Worm (Caenorhabditis elegans) whole organism, young adult: ENCODE results near the gene F38A5.8.
A peak's percentile ranks its signal among the peaks of the same experiment; 100 is the strongest.

Experiments used
- B0261.1 ChIP-seq: sonication (generic microtip); optimal IDR thresholded peaks from 2 replicates; lab custom pipeline; 2016; ENCODE audit warnings: mild to moderate bottlenecking, missing genetic modification characterization, moderate library complexity, missing compliant biosample characterization
- B0336.3 ChIP-seq: fragments of 200-800 bp; sonication (Bioruptor generic); IDR thresholded peaks from 2 replicates; pipeline ENCODE4 v1.3.6; 2022; ENCODE audit warnings: missing genetic modification characterization, missing compliant biosample characterization
- C06A6.2 ChIP-seq: fragments of 200-800 bp; sonication (Bioruptor generic); conservative IDR thresholded peaks from 2 replicates; pipeline ENCODE4 v1.3.6; 2022; ENCODE audit warnings: missing genetic modification characterization, missing compliant biosample characterization
- F37B4.10 ChIP-seq: fragments of 200-800 bp; sonication (Bioruptor generic); IDR thresholded peaks from 2 replicates; pipeline ENCODE4 v1.3.6; 2022; ENCODE audit warnings: missing genetic modification characterization, missing compliant biosample characterization
- F39B2.1 ChIP-seq: fragments of 200-800 bp; sonication (Bioruptor generic); IDR thresholded peaks from 2 replicates; pipeline ENCODE4 v1.3.6; 2022; ENCODE audit warnings: missing genetic modification reagents, missing genetic modification characterization, missing compliant biosample characterization
- F52B5.7 ChIP-seq: sonication (generic microtip); optimal IDR thresholded peaks from 2 replicates; lab custom pipeline; 2016; ENCODE audit warnings: mild to moderate bottlenecking, missing genetic modification characterization, missing compliant biosample characterization
- F55B11.4 ChIP-seq: sonication (generic microtip); optimal IDR thresholded peaks from 2 replicates; lab custom pipeline; 2016; ENCODE audit warnings: missing compliant biosample characterization, missing genetic modification characterization, borderline replicate concordance; ENCODE audit not compliant: insufficient read depth
- T07F8.4 ChIP-seq: sonication (generic microtip); optimal IDR thresholded peaks from 2 replicates; lab custom pipeline; 2016; ENCODE audit warnings: mild to moderate bottlenecking, missing genetic modification characterization, moderate library complexity, missing compliant biosample characterization
- T26A5.8 ChIP-seq: sonication (generic microtip); optimal IDR thresholded peaks from 2 replicates; lab custom pipeline; 2016; ENCODE audit warnings: missing genetic modification characterization, missing compliant biosample characterization
- Y79H2A.3 ChIP-seq: fragments of 200-800 bp; sonication (Bioruptor generic); conservative IDR thresholded peaks from 2 replicates; pipeline ENCODE4 v1.3.6; 2022; ENCODE audit warnings: missing genetic modification reagents, missing genetic modification characterization, missing compliant biosample characterization
- ZK185.1 ChIP-seq: sonication (generic microtip); optimal IDR thresholded peaks from 2 replicates; lab custom pipeline; 2016; ENCODE audit warnings: mild to moderate bottlenecking, missing genetic modification characterization, missing compliant biosample characterization; ENCODE audit not compliant: poor library complexity, severe bottlenecking
- akir-1 ChIP-seq: fragments of 200-800 bp; sonication (Bioruptor generic); optimal IDR thresholded peaks from 2 replicates; lab custom pipeline; 2018; ENCODE audit warnings: mild to moderate bottlenecking, missing genetic modification characterization, moderate library complexity, missing compliant biosample characterization
- aptf-2 ChIP-seq: fragments of 200-800 bp; sonication (Bioruptor generic); conservative IDR thresholded peaks from 2 replicates; pipeline ENCODE4 v1.3.6; 2022; ENCODE audit warnings: missing genetic modification reagents, missing genetic modification characterization, missing compliant biosample characterization
- atf-7 ChIP-seq: sonication (generic microtip); optimal IDR thresholded peaks from 2 replicates; lab custom pipeline; 2017; ENCODE audit warnings: mild to moderate bottlenecking, missing genetic modification characterization, missing compliant biosample characterization
- athp-1 ChIP-seq: sonication (generic microtip); optimal IDR thresholded peaks from 2 replicates; lab custom pipeline; 2017; ENCODE audit warnings: mild to moderate bottlenecking, missing genetic modification characterization, missing compliant biosample characterization
- ceh-100 ChIP-seq: fragments of 200-800 bp; sonication (Bioruptor generic); IDR thresholded peaks from 2 replicates; pipeline ENCODE4 v1.3.6; 2022; ENCODE audit warnings: missing genetic modification reagents, missing genetic modification characterization, missing compliant biosample characterization
- ceh-27 ChIP-seq: fragments of 200-800 bp; sonication (Bioruptor generic); optimal IDR thresholded peaks from 2 replicates; lab custom pipeline; 2018; ENCODE audit warnings: mild to moderate bottlenecking, missing genetic modification characterization, moderate library complexity, missing compliant biosample characterization
- ceh-40 ChIP-seq: fragments of 200-800 bp; sonication (Bioruptor generic); IDR thresholded peaks from 2 replicates; pipeline ENCODE4 v1.3.6; 2022; ENCODE audit warnings: missing genetic modification characterization, missing compliant biosample characterization
- ceh-91 ChIP-seq: fragments of 200-800 bp; sonication (Bioruptor generic); IDR thresholded peaks from 2 replicates; pipeline ENCODE4 v1.3.6; 2022; ENCODE audit warnings: missing genetic modification reagents, missing genetic modification characterization, missing compliant biosample characterization
- chd-7 ChIP-seq: sonication (generic microtip); optimal IDR thresholded peaks from 2 replicates; lab custom pipeline; 2016; ENCODE audit warnings: mild to moderate bottlenecking, missing genetic modification characterization, moderate library complexity, missing compliant biosample characterization
- dox-1 ChIP-seq: fragments of 200-800 bp; sonication (Bioruptor generic); IDR thresholded peaks from 2 replicates; pipeline ENCODE4 v1.3.6; 2022; ENCODE audit warnings: missing genetic modification reagents, missing genetic modification characterization, missing compliant biosample characterization
- egl-44 ChIP-seq: fragments of 200-800 bp; sonication (Bioruptor generic); IDR thresholded peaks from 2 replicates; pipeline ENCODE4 v1.3.6; 2022; ENCODE audit warnings: missing genetic modification reagents, missing genetic modification characterization, missing compliant biosample characterization
- egrh-3 ChIP-seq: fragments of 200-800 bp; sonication (Bioruptor generic); IDR thresholded peaks from 2 replicates; pipeline ENCODE4 v1.3.6; 2022; ENCODE audit warnings: missing genetic modification reagents, missing genetic modification characterization, missing compliant biosample characterization
- ets-4 ChIP-seq: fragments of 200-800 bp; sonication (Bioruptor generic); optimal IDR thresholded peaks from 2 replicates; lab custom pipeline; 2018; ENCODE audit warnings: mild to moderate bottlenecking, missing genetic modification characterization, missing compliant biosample characterization
- gei-17 ChIP-seq: fragments of 200-800 bp; sonication (Bioruptor generic); optimal IDR thresholded peaks from 2 replicates; lab custom pipeline; 2018; ENCODE audit warnings: mild to moderate bottlenecking, missing genetic modification characterization, missing compliant biosample characterization
- hmg-1.2 ChIP-seq: fragments of 200-800 bp; sonication (Bioruptor generic); IDR thresholded peaks from 2 replicates; pipeline ENCODE4 v1.3.6; 2022; ENCODE audit warnings: missing genetic modification reagents, missing genetic modification characterization, missing compliant biosample characterization
- hrde-1 ChIP-seq: sonication (generic microtip); optimal IDR thresholded peaks from 2 replicates; lab custom pipeline; 2016; ENCODE audit warnings: missing genetic modification characterization, mild to moderate bottlenecking, missing compliant biosample characterization, moderate library complexity, missing genotype, missing genetic modification reagents, borderline replicate concordance
- let-526 ChIP-seq: fragments of 200-800 bp; sonication (Bioruptor generic); IDR thresholded peaks from 2 replicates; pipeline ENCODE4 v1.3.6; 2022; ENCODE audit warnings: missing genetic modification reagents, missing genetic modification characterization, missing compliant biosample characterization
- lin-26 ChIP-seq: fragments of 200-800 bp; sonication (Bioruptor generic); IDR thresholded peaks from 2 replicates; pipeline ENCODE4 v1.3.6; 2022; ENCODE audit warnings: missing genetic modification reagents, missing genetic modification characterization, missing compliant biosample characterization
- lin-54 ChIP-seq: fragments of 200-800 bp; sonication (Bioruptor generic); optimal IDR thresholded peaks from 2 replicates; lab custom pipeline; 2018; ENCODE audit warnings: mild to moderate bottlenecking, missing genetic modification characterization, missing compliant biosample characterization
- lir-1 ChIP-seq: fragments of 200-800 bp; sonication (Bioruptor generic); conservative IDR thresholded peaks from 2 replicates; pipeline ENCODE4 v1.3.6; 2022; ENCODE audit warnings: missing genetic modification reagents, missing genetic modification characterization, missing compliant biosample characterization
- lsy-27 ChIP-seq: sonication (generic microtip); optimal IDR thresholded peaks from 2 replicates; lab custom pipeline; 2017; ENCODE audit warnings: missing genetic modification characterization, mild to moderate bottlenecking, missing compliant biosample characterization, antibody characterized with exemption, missing genotype, borderline replicate concordance; ENCODE audit not compliant: insufficient read depth
- mcd-1 ChIP-seq: fragments of 200-800 bp; sonication (Bioruptor generic); IDR thresholded peaks from 2 replicates; pipeline ENCODE4 v1.3.6; 2022; ENCODE audit warnings: missing genetic modification reagents, missing genetic modification characterization, missing compliant biosample characterization
- nfya-2 ChIP-seq: fragments of 200-800 bp; sonication (Bioruptor generic); IDR thresholded peaks from 2 replicates; pipeline ENCODE4 v1.3.6; 2022; ENCODE audit warnings: missing genetic modification reagents, missing genetic modification characterization, missing compliant biosample characterization
- nfyb-1 ChIP-seq: fragments of 200-800 bp; sonication (Bioruptor generic); IDR thresholded peaks from 2 replicates; pipeline ENCODE4 v1.3.6; 2022; ENCODE audit warnings: missing genetic modification reagents, missing genetic modification characterization, missing compliant biosample characterization
- nhr-80 ChIP-seq: sonication (generic microtip); optimal IDR thresholded peaks from 2 replicates; lab custom pipeline; 2016; ENCODE audit warnings: missing genetic modification characterization, missing compliant biosample characterization
- rcor-1 ChIP-seq: fragments of 200-800 bp; sonication (Bioruptor generic); IDR thresholded peaks from 2 replicates; pipeline ENCODE4 v1.3.6; 2022; ENCODE audit warnings: missing genetic modification reagents, missing genetic modification characterization, missing compliant biosample characterization
- sea-2 ChIP-seq: fragments of 200-800 bp; sonication (Bioruptor generic); IDR thresholded peaks from 2 replicates; pipeline ENCODE4 v1.3.6; 2022; ENCODE audit warnings: missing genetic modification characterization, missing compliant biosample characterization
- snpc-1.1 ChIP-seq: sonication (generic microtip); optimal IDR thresholded peaks from 2 replicates; lab custom pipeline; 2017; ENCODE audit warnings: missing genetic modification characterization, mild to moderate bottlenecking, missing compliant biosample characterization, antibody characterized with exemption, moderate library complexity, missing genotype, missing genetic modification reagents; ENCODE audit not compliant: insufficient read depth
- sptf-2 ChIP-seq: fragments of 200-800 bp; sonication (Bioruptor generic); optimal IDR thresholded peaks from 2 replicates; lab custom pipeline; 2018; ENCODE audit warnings: mild to moderate bottlenecking, missing genetic modification characterization, missing compliant biosample characterization
- tbx-9 ChIP-seq: sonication (generic microtip); optimal IDR thresholded peaks from 2 replicates; lab custom pipeline; 2016; ENCODE audit warnings: borderline replicate concordance, missing genetic modification characterization, inconsistent platforms, missing compliant biosample characterization
- tlf-1 ChIP-seq: fragments of 200-800 bp; sonication (Bioruptor generic); optimal IDR thresholded peaks from 2 replicates; lab custom pipeline; 2018; ENCODE audit warnings: mild to moderate bottlenecking, missing genetic modification characterization, missing compliant biosample characterization
- unc-62 ChIP-seq: fragments of 150-350 bp; optimal IDR thresholded peaks from 2 replicates; lab custom pipeline; 2014; ENCODE audit warnings: missing biosample characterization, missing genetic modification reagents, missing genetic modification characterization
- xnd-1 ChIP-seq: sonication (generic microtip); optimal IDR thresholded peaks from 2 replicates; lab custom pipeline; 2016; ENCODE audit warnings: missing genotype, missing genetic modification reagents, missing genetic modification characterization, missing compliant biosample characterization
- zim-3 ChIP-seq: sonication (generic microtip); optimal IDR thresholded peaks from 2 replicates; lab custom pipeline; 2017; ENCODE audit warnings: mild to moderate bottlenecking, missing genetic modification characterization, moderate library complexity, missing compliant biosample characterization
- ztf-22 ChIP-seq: fragments of 200-800 bp; sonication (Bioruptor generic); optimal IDR thresholded peaks from 2 replicates; lab custom pipeline; 2018; ENCODE audit warnings: mild to moderate bottlenecking, missing genetic modification characterization, moderate library complexity, missing compliant biosample characterization
- ztf-28 ChIP-seq: fragments of 200-800 bp; sonication (Bioruptor generic); IDR thresholded peaks from 2 replicates; pipeline ENCODE4 v1.3.6; 2022; ENCODE audit warnings: missing genetic modification reagents, missing genetic modification characterization, missing compliant biosample characterization

Gene F38A5.8

ce11 chrIV:6627798-6628197 is 28.3 kb downstream of the F38A5.8 start, which contains the start of gene cest-5.2:
cest-5.2 (minus strand) TSS chrIV:6627925.
- TF ChIP-seq nhr-80 (tag; lab: Kevin White, UChicago) (peak; percentile 19), lin-26 (GFP tag; lab: Robert Waterston, UW) (no peak), ets-4 (no peak), lin-54 (GFP tag; lab: Kevin White, UChicago) (no peak), ceh-27 (GFP tag; lab: Kevin White, UChicago) (no peak), lsy-27 (tag; lab: Kevin White, UChicago) (no peak), F39B2.1 (GFP tag; lab: Robert Waterston, UW) (no peak), aptf-2 (GFP tag; lab: Robert Waterston, UW) (no peak)

ce11 chrIV:6631704-6632272 is 32.2 kb downstream of the F38A5.8 start, which contains the start of the genes cest-5.1 and C01B10.9:
cest-5.1 (minus strand) TSS chrIV:6631754.
C01B10.9 (plus strand) TSS chrIV:6632222.
- TF ChIP-seq atf-7 (no peak), zim-3 (tag; lab: Kevin White, UChicago) (no peak), egrh-3 (GFP tag; lab: Robert Waterston, UW) (no peak), F52B5.7 (tag; lab: Kevin White, UChicago) (no peak), Y79H2A.3 (no peak), C06A6.2 (GFP tag; lab: Robert Waterston, UW) (no peak), ztf-28 (GFP tag; lab: Robert Waterston, UW) (no peak), akir-1 (GFP tag; lab: Kevin White, UChicago) (no peak), ceh-40 (GFP tag; lab: Robert Waterston, UW) (no peak), rcor-1 (GFP tag; lab: Robert Waterston, UW) (0 out of 2 replicates have a peak, but pooled peaks have one; percentile 44), tbx-9 (no peak), dox-1 (no peak; the same call in 1 of the 2 replicates), F55B11.4 (tag; lab: Kevin White, UChicago) (no peak), ceh-27 (GFP tag; lab: Kevin White, UChicago) (peak; percentile 60), sea-2 (GFP tag; lab: Robert Waterston, UW) (no peak), sptf-2 (GFP tag; lab: Kevin White, UChicago) (no peak), athp-1 (tag; lab: Kevin White, UChicago) (no peak), gei-17 (no peak), xnd-1 (tag; lab: Kevin White, UChicago) (no peak), lir-1 (GFP tag; lab: Robert Waterston, UW) (peak; percentile 45; the same call in 1 of the 2 replicates), nfya-2 (no peak), snpc-1.1 (tag; lab: Kevin White, UChicago) (peak; percentile 2), nfyb-1 (GFP tag; lab: Robert Waterston, UW) (no peak), tlf-1 (GFP tag; lab: Kevin White, UChicago) (no peak), T26A5.8 (tag; lab: Kevin White, UChicago) (no peak), B0336.3 (no peak), chd-7 (tag; lab: Kevin White, UChicago) (no peak), ceh-91 (GFP tag; lab: Robert Waterston, UW) (no peak), mcd-1 (GFP tag; lab: Robert Waterston, UW) (no peak), unc-62 (GFP tag; lab: Kevin White, UChicago) (no peak), ztf-22 (GFP tag; lab: Kevin White, UChicago) (no peak), ZK185.1 (tag; lab: Kevin White, UChicago) (peak; percentile 83), egl-44 (GFP tag; lab: Robert Waterston, UW) (no peak), hrde-1 (tag; lab: Kevin White, UChicago) (no peak), hmg-1.2 (GFP tag; lab: Robert Waterston, UW) (no peak; the same call in 1 of the 2 replicates), T07F8.4 (no peak), B0261.1 (no peak), let-526 (GFP tag; lab: Robert Waterston, UW) (no peak), F37B4.10 (GFP tag; lab: Robert Waterston, UW) (no peak), ceh-100 (no peak)
